Fruit fly (Drosophila melanogaster): ENCODE results near the gene CG34300.

CG34300 gene

DNA sequence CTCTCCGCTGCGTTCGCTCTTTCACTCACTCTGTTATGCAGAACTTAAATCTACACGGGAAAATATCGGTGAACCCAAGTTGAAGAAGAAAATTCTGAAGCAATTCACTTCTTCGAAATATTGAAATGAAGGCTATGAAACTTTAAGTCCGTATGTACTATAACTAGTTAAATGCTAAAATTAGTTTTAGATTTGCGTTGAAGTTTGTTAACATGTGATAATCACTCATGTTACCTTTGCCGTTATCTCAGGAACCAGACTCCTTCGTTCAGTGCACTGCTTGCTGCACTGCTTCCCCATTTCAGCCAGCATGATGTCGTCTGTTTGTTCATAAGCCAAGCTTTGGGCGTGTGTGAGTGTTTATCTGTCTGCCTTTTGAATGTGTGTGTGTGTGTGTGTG is 21.9 kb downstream of the CG34300 start:
- TF ChIP-seq CG1620 (GFP tag; optimal IDR thresholded peaks at IDR 0.05) = no peak
- no peak for TF ChIP-seq CG7045 (GFP tag; optimal IDR thresholded peaks at IDR 0.05)
- no peak for TF ChIP-seq bab1 (GFP tag; optimal IDR thresholded peaks at IDR 0.05)
- TF ChIP-seq CG33017 (tag; optimal IDR thresholded peaks at IDR 0.05) = no peak

DNA sequence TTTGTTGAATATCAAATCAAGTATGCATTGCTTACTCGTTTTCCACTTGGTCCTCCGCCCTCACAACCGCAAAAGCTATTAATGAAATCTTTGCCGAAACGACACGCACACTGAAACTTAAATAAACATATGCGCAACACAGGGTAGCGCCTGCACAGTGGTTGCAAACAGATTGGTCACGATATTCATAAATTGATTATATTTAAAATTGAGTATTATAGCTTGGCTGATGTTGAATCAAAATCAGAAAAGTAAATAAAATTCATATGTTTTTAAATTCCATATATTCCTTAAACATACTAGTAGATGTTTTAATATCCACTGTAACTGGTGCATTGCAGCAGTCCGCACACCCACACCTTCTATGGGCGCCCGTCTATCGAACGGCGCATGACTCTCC is 22.5 kb downstream of the CG34300 start:
- TF ChIP-seq cic (GFP tag; optimal IDR thresholded peaks at IDR 0.05) = no peak
- TF ChIP-seq kay (GFP tag; ENCODE audit: borderline replicate concordance) = peak; percentile 3

DNA sequence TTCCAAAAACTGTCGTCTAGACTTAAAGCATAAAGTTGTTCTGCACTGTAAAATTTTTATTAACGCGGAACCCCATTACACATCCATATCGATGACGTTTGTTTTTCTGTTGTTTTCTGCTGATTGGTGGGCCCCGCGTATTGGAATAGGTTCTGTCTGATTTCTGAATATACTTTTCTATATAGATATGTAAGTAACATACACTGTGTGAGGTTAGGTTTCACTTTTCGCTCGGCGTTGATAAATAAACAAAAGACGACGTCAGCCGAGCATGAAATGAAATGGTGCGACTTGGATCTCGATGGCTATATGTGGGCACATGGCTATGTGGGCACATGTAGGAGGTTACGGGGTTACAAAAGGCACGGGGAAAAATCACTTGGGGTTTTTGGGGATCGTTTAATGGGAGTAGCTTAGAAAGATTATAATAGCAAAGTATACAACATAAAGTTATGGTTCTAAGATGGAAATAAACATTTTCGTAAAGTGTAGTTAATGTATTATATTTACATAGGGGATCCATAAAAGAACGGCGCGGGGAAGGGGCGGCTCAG is 23.3 kb downstream of the CG34300 start:
- TF ChIP-seq CG14711 (tag; optimal IDR thresholded peaks at IDR 0.05) (no peak), kay (GFP tag; ENCODE audit: borderline replicate concordance) (no peak), ovo (GFP tag; optimal IDR thresholded peaks at IDR 0.05) (no peak), CG12768 (GFP tag; optimal IDR thresholded peaks at IDR 0.05) (no peak), cic (GFP tag; optimal IDR thresholded peaks at IDR 0.05) (peak; percentile 61), CG33017 (tag; optimal IDR thresholded peaks at IDR 0.05) (no peak), CG7101 (tag; optimal IDR thresholded peaks at IDR 0.05) (no peak), CG1620 (GFP tag; optimal IDR thresholded peaks at IDR 0.05) (no peak), tj (GFP tag; optimal IDR thresholded peaks at IDR 0.05) (peak; percentile 40), pad (GFP tag; optimal IDR thresholded peaks at IDR 0.05) (no peak), Mnt (GFP tag; optimal IDR thresholded peaks at IDR 0.05) (no peak), CG7045 (GFP tag; optimal IDR thresholded peaks at IDR 0.05) (no peak), Crg-1 (GFP tag; optimal IDR thresholded peaks at IDR 0.05) (no peak)

DNA sequence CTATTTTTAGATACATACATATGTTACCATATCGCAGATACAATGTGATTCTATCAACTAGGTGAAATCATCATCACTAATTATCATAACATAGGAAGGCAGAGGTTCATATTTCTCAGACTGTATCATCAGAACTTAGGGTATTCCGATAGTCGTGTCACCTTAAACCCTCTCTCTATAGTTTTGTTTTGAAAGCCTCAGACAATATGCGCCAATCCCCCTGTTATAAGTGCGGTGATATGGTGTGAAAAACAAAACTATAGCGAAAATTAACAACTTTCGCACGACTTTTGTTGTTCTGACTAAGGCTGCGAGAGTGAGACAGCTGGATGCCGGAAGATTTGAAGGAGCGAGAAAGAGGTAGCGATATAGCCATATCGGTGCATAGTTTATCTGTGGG is 24.0 kb downstream of the CG34300 start:
- TF ChIP-seq cic (GFP tag; optimal IDR thresholded peaks at IDR 0.05) (peak; percentile 83), toe (GFP tag; optimal IDR thresholded peaks at IDR 0.05) (peak; percentile 32), CG12768 (GFP tag; optimal IDR thresholded peaks at IDR 0.05) (no peak), pad (GFP tag; optimal IDR thresholded peaks at IDR 0.05) (peak; percentile 1), Crg-1 (GFP tag; optimal IDR thresholded peaks at IDR 0.05) (no peak), kay (GFP tag; ENCODE audit: borderline replicate concordance) (peak; percentile 94)

DNA sequence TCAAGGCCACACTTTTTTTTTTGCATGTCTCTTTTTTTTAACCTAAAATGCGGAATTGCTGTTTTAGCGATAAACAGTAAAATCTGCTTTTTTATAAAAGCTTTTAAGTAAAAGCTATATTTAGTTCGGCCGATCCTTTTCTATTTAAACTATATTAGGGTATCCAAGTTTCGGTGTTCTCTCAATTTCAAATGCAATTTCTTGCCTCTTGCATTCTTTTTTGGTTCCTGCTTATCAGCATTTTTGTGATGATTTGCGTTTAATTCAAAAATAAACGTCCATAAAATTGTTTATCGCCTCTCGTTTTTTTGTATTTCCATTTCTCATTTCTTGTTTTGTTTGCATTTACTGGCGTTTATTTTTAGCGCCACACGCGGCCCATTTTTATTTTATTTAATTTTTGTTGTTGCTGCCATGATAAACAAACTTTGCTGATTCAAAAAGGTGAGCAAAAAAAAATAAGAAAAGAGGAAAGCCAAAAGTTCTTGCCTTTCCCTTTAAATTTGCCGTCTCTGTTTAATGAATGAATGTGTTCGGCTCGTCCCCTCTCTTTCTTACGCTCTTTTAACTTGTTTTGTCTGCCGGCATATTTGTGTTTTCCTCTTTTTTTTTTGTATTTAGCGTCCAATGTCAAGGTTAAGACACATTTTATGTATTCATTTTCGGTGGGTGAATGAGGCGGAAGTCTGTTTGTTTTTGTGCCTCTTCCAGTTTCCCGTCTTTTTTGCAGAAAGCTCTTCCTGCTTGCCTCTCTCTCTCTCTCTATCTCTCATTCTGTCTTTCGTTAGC is 24.9 kb downstream of the CG34300 start:
- TF ChIP-seq kay (GFP tag; ENCODE audit: borderline replicate concordance) (peak; percentile 58), toe (GFP tag; optimal IDR thresholded peaks at IDR 0.05) (no peak), CG5204 (GFP tag; optimal IDR thresholded peaks at IDR 0.05) (no peak), Clk (GFP tag; optimal IDR thresholded peaks at IDR 0.05) (no peak), CG33017 (tag; optimal IDR thresholded peaks at IDR 0.05) (no peak), ovo (GFP tag; optimal IDR thresholded peaks at IDR 0.05) (no peak), CG7101 (tag; optimal IDR thresholded peaks at IDR 0.05) (no peak), tj (GFP tag; optimal IDR thresholded peaks at IDR 0.05) (peak; percentile 96), Hr96 (GFP tag; optimal IDR thresholded peaks at IDR 0.05) (no peak), cnc (optimal IDR thresholded peaks at IDR 0.05) (no peak), CG1620 (GFP tag; optimal IDR thresholded peaks at IDR 0.05) (no peak), bab1 (GFP tag; optimal IDR thresholded peaks at IDR 0.05) (peak; percentile 31), CG11617 (GFP tag; optimal IDR thresholded peaks at IDR 0.05) (no peak)

DNA sequence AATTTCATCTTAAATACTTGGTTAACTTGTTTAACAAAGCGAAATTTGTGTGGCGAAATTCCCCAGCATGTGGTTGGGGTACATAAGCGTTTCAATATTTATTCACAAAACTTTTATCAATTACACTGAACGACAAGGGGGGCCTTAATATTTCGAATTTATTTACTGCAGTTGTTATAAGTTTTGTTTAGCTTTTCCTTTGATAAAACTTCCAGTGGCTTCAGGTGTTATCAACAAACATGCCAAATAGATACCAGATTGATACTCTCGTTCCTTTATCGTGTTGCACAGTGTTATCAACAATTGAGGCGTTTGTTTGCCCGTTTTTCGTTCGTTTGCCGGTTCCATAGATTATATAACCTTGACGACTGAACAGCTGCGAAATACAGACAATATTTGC is 26.1 kb downstream of the CG34300 start:
- TF ChIP-seq kay (GFP tag; ENCODE audit: borderline replicate concordance) (peak; percentile 20), Hr96 (GFP tag; optimal IDR thresholded peaks at IDR 0.05) (no peak), CG14711 (tag; optimal IDR thresholded peaks at IDR 0.05) (peak; percentile 26)

DNA sequence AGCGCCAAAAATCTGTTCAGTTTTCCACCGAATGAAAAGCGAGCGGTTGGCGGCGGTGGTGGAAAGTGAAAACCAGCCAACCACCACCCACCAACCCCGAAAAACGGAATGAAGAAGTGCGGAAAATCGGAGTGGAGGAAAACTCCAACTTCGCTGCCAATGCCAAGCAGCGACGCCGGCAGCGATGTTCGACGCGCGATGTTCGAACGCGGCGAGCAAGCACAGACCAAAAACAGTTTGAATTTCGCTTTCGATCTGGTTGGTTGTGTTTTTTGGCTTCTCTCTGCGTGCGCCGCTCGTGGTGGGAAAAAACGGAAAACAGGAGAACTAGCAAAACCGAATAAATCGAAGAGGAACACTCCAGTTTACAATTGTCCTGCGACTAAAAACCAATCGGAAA is 28.7 kb downstream of the CG34300 start, which contains the start of gene heca:
TSS of gene heca (plus strand) at position 233 of the 400 bp plus-strand sequence.
- TF ChIP-seq Hr96 (GFP tag; optimal IDR thresholded peaks at IDR 0.05) (no peak), ovo (GFP tag; optimal IDR thresholded peaks at IDR 0.05) (no peak), CG14711 (tag; optimal IDR thresholded peaks at IDR 0.05) (no peak), pad (GFP tag; optimal IDR thresholded peaks at IDR 0.05) (peak; percentile 71), CG12768 (GFP tag; optimal IDR thresholded peaks at IDR 0.05) (no peak), CG11617 (GFP tag; optimal IDR thresholded peaks at IDR 0.05) (no peak), cnc (optimal IDR thresholded peaks at IDR 0.05) (no peak), kay (GFP tag; ENCODE audit: borderline replicate concordance) (no peak), CG7101 (tag; optimal IDR thresholded peaks at IDR 0.05) (no peak), tj (GFP tag; optimal IDR thresholded peaks at IDR 0.05) (peak; percentile 12), bab1 (GFP tag; optimal IDR thresholded peaks at IDR 0.05) (no peak), CG5204 (GFP tag; optimal IDR thresholded peaks at IDR 0.05) (no peak), CG1620 (GFP tag; optimal IDR thresholded peaks at IDR 0.05) (no peak), cic (GFP tag; optimal IDR thresholded peaks at IDR 0.05) (no peak), CG33017 (tag; optimal IDR thresholded peaks at IDR 0.05) (no peak), Crg-1 (GFP tag; optimal IDR thresholded peaks at IDR 0.05) (no peak), Mnt (GFP tag; optimal IDR thresholded peaks at IDR 0.05) (peak; percentile 29), toe (GFP tag; optimal IDR thresholded peaks at IDR 0.05) (no peak), Clk (GFP tag; optimal IDR thresholded peaks at IDR 0.05) (no peak), CG7045 (GFP tag; optimal IDR thresholded peaks at IDR 0.05) (no peak)
